Fruit fly (Drosophila melanogaster) whole organism, embryonic: ENCODE results near the gene Cyp4d14.

Experiments used
- Antp ChIP-seq: fragments of 200-800 bp; sonication (Bioruptor generic); optimal IDR thresholded peaks from 3 replicates; lab custom pipeline; 2016; ENCODE audit warnings: missing biosample characterization, missing genetic modification characterization
- CG10274 ChIP-seq: fragments of 200-800 bp; sonication (Bioruptor generic); optimal IDR thresholded peaks from 3 replicates; lab custom pipeline; 2017; ENCODE audit warnings: missing biosample characterization, mild to moderate bottlenecking, missing genetic modification characterization
- CG10543 ChIP-seq: fragments of 200-800 bp; sonication (Bioruptor generic); optimal IDR thresholded peaks from 3 replicates; lab custom pipeline; 2017; ENCODE audit warnings: missing biosample characterization, mild to moderate bottlenecking, missing genetic modification characterization, moderate library complexity
- CG10979 ChIP-seq: fragments of 200-800 bp; sonication (Bioruptor generic); optimal IDR thresholded peaks from 2 replicates; lab custom pipeline; 2018; ENCODE audit warnings: missing biosample characterization, mild to moderate bottlenecking, missing genetic modification characterization, moderate library complexity
- CG11695 ChIP-seq: fragments of 200-800 bp; sonication (Bioruptor generic); IDR thresholded peaks from 3 replicates; pipeline ENCODE4 v1.3.6; 2022; ENCODE audit warnings: missing biosample characterization, missing genetic modification characterization
- CG12104 ChIP-seq: fragments of 200-800 bp; sonication (Bioruptor generic); optimal IDR thresholded peaks from 3 replicates; lab custom pipeline; 2016; ENCODE audit warnings: missing biosample characterization, missing genetic modification characterization
- CG12942 ChIP-seq: fragments of 200-800 bp; sonication (Bioruptor generic); optimal IDR thresholded peaks from 3 replicates; lab custom pipeline; 2016; ENCODE audit warnings: missing biosample characterization, missing genetic modification characterization
- CG1529 ChIP-seq: fragments of 200-800 bp; sonication (Bioruptor generic); optimal IDR thresholded peaks from 3 replicates; lab custom pipeline; 2018; ENCODE audit warnings: missing biosample characterization, missing genetic modification characterization
- CG1602 ChIP-seq: fragments of 200-800 bp; sonication (Bioruptor generic); optimal IDR thresholded peaks from 3 replicates; lab custom pipeline; 2016; ENCODE audit warnings: missing biosample characterization, missing genetic modification characterization
- CG17802 ChIP-seq: fragments of 200-800 bp; sonication (Bioruptor generic); optimal IDR thresholded peaks from 2 replicates; lab custom pipeline; 2018; ENCODE audit warnings: missing biosample characterization, mild to moderate bottlenecking, missing genetic modification characterization, moderate library complexity
- CG18764 ChIP-seq: fragments of 200-800 bp; sonication (Bioruptor generic); optimal IDR thresholded peaks from 3 replicates; lab custom pipeline; 2016; ENCODE audit warnings: missing biosample characterization, missing genetic modification characterization
- CG30020 ChIP-seq: fragments of 200-800 bp; optimal IDR thresholded peaks from 2 replicates; lab custom pipeline; 2019; ENCODE audit warnings: missing biosample characterization, mild to moderate bottlenecking, missing genetic modification characterization, moderate library complexity
- CG34376 ChIP-seq: fragments of 200-800 bp; sonication (Bioruptor generic); optimal IDR thresholded peaks from 2 replicates; lab custom pipeline; 2018; ENCODE audit warnings: missing biosample characterization, mild to moderate bottlenecking, missing genetic modification characterization
- CG34422 ChIP-seq: fragments of 200-800 bp; sonication (Bioruptor generic); IDR thresholded peaks from 3 replicates; pipeline ENCODE4 v1.3.6; 2022; ENCODE audit warnings: missing biosample characterization, missing genetic modification characterization
- CG6654 ChIP-seq: fragments of 200-800 bp; sonication (Bioruptor generic); optimal IDR thresholded peaks from 2 replicates; lab custom pipeline; 2017; ENCODE audit warnings: missing biosample characterization, mild to moderate bottlenecking, missing genetic modification characterization
- CG7556 ChIP-seq: fragments of 200-800 bp; sonication (Bioruptor generic); optimal IDR thresholded peaks from 2 replicates; lab custom pipeline; 2017; ENCODE audit warnings: missing biosample characterization, mild to moderate bottlenecking, missing genetic modification characterization
- Doc3 ChIP-seq: fragments of 200-800 bp; sonication (Bioruptor generic); IDR thresholded peaks from 3 replicates; pipeline ENCODE4 v1.3.6; 2022; ENCODE audit warnings: missing biosample characterization, missing genetic modification characterization; ENCODE audit not compliant: partially characterized antibody
- GATAe ChIP-seq: fragments of 200-800 bp; sonication (Bioruptor generic); conservative IDR thresholded peaks from 2 replicates; pipeline ENCODE4 v1.3.6; 2022; ENCODE audit warnings: missing biosample characterization, missing genetic modification characterization
- Hey ChIP-seq: fragments of 200-800 bp; sonication (Bioruptor generic); optimal IDR thresholded peaks from 3 replicates; lab custom pipeline; 2018; ENCODE audit warnings: missing biosample characterization, mild to moderate bottlenecking, missing genetic modification characterization
- Hr78 ChIP-seq, 2 experiments: fragments of 200-800 bp in 1 of 2; fragments of >200 bp in 1 of 2; sonication (Bioruptor generic) in 1 of 2; optimal IDR thresholded peaks; 2 replicates each; lab custom pipeline; 2017 to 2019; ENCODE audit warnings: missing biosample characterization in 2 of 2, missing genetic modification characterization in 2 of 2, mild to moderate bottlenecking in 1 of 2, moderate library complexity in 1 of 2
- MESR4 ChIP-seq: fragments of 200-800 bp; sonication (Bioruptor generic); optimal IDR thresholded peaks from 2 replicates; lab custom pipeline; 2018; ENCODE audit warnings: missing biosample characterization, mild to moderate bottlenecking, missing genetic modification characterization, moderate library complexity
- Meics ChIP-seq: fragments of 200-800 bp; sonication (Bioruptor generic); optimal IDR thresholded peaks from 2 replicates; lab custom pipeline; 2017; ENCODE audit warnings: missing biosample characterization, mild to moderate bottlenecking, missing genetic modification characterization
- NC2α ChIP-seq: fragments of 200-800 bp; sonication (Bioruptor generic); optimal IDR thresholded peaks from 2 replicates; lab custom pipeline; 2016; ENCODE audit warnings: missing biosample characterization, missing genetic modification characterization
- Oaz ChIP-seq: fragments of 200-800 bp; sonication (Bioruptor generic); IDR thresholded peaks from 2 replicates; pipeline ENCODE4 v1.3.6; 2022; ENCODE audit warnings: missing biosample characterization, missing genetic modification characterization
- Rx ChIP-seq: fragments of 200-800 bp; sonication (Bioruptor generic); IDR thresholded peaks from 2 replicates; pipeline ENCODE4 v1.3.6; 2022; ENCODE audit warnings: missing biosample characterization, missing genetic modification characterization
- Vsx1 ChIP-seq: fragments of 200-800 bp; sonication (Bioruptor generic); optimal IDR thresholded peaks from 2 replicates; lab custom pipeline; 2017; ENCODE audit warnings: missing biosample characterization, mild to moderate bottlenecking, missing genetic modification characterization, missing genetic modification reagents
- chif ChIP-seq, 2 experiments: fragments of 200-800 bp; sonication (Bioruptor generic); optimal IDR thresholded peaks; 3 replicates each; lab custom pipeline; 2016; ENCODE audit warnings: missing biosample characterization in 2 of 2, missing genetic modification characterization in 2 of 2
- chinmo ChIP-seq: fragments of 200-800 bp; sonication (Bioruptor generic); IDR thresholded peaks from 4 replicates; pipeline ENCODE4 v1.3.6; 2022; ENCODE audit warnings: missing biosample characterization, missing genetic modification characterization; ENCODE audit not compliant: partially characterized antibody
- cwo ChIP-seq: fragments of 200-800 bp; sonication (Bioruptor generic); optimal IDR thresholded peaks from 3 replicates; lab custom pipeline; 2017; ENCODE audit warnings: missing biosample characterization, missing genetic modification characterization, mild to moderate bottlenecking, moderate library complexity, missing genetic modification reagents
- dan ChIP-seq: fragments of 200-800 bp; sonication (Bioruptor generic); IDR thresholded peaks from 2 replicates; pipeline ENCODE4 v1.3.6; 2022; ENCODE audit warnings: missing biosample characterization, missing genetic modification characterization
- dm ChIP-seq: fragments of 200-800 bp; sonication (Bioruptor generic); optimal IDR thresholded peaks from 3 replicates; lab custom pipeline; 2016; ENCODE audit warnings: missing biosample characterization, missing genetic modification characterization
- dpn ChIP-seq, 2 experiments: fragments of 200-800 bp; sonication (Bioruptor generic); optimal IDR thresholded peaks; 3 replicates each; lab custom pipeline; 2016; ENCODE audit warnings: missing biosample characterization in 2 of 2, missing genetic modification characterization in 2 of 2
- exex ChIP-seq: fragments of 200-800 bp; sonication (Bioruptor generic); optimal IDR thresholded peaks from 4 replicates; lab custom pipeline; 2018; ENCODE audit warnings: missing biosample characterization, mild to moderate bottlenecking, missing genetic modification characterization, moderate library complexity
- fd96Cb ChIP-seq: fragments of 200-800 bp; sonication (Bioruptor generic); optimal IDR thresholded peaks from 2 replicates; lab custom pipeline; 2018; ENCODE audit warnings: missing biosample characterization, mild to moderate bottlenecking, missing genetic modification characterization, moderate library complexity
- gem ChIP-seq: fragments of 200-800 bp; sonication (Bioruptor generic); optimal IDR thresholded peaks from 2 replicates; lab custom pipeline; 2019; ENCODE audit warnings: missing biosample characterization, mild to moderate bottlenecking, missing genetic modification characterization, moderate library complexity
- hb ChIP-seq: fragments of 200-800 bp; sonication (Bioruptor generic); IDR thresholded peaks from 3 replicates; pipeline ENCODE4 v1.3.6; 2022; ENCODE audit warnings: missing biosample characterization, missing genetic modification characterization; ENCODE audit not compliant: partially characterized antibody
- lov ChIP-seq, 2 experiments: fragments of 200-800 bp in 1 of 2; fragments of >200 bp in 1 of 2; sonication (Bioruptor generic) in 1 of 2; IDR thresholded peaks in 1 of 2; optimal IDR thresholded peaks in 1 of 2; 2 replicates in 1 of 2; 3 replicates in 1 of 2; pipeline versions ENCODE4 v1.3.6 to Lab custom; 2017 to 2022; ENCODE audit warnings: missing biosample characterization in 1 of 2, missing genetic modification characterization in 1 of 2
- mirr ChIP-seq: fragments of 200-800 bp; sonication (Bioruptor generic); optimal IDR thresholded peaks from 3 replicates; lab custom pipeline; 2018; ENCODE audit warnings: missing biosample characterization, mild to moderate bottlenecking, missing genetic modification characterization
- otp ChIP-seq: fragments of 200-800 bp; sonication (Bioruptor generic); IDR thresholded peaks from 3 replicates; pipeline ENCODE4, ENCODE4 v1.3.6; 2022; ENCODE audit warnings: missing biosample characterization, missing genetic modification characterization
- pfk ChIP-seq: fragments of 200-800 bp; sonication (Bioruptor generic); optimal IDR thresholded peaks from 2 replicates; lab custom pipeline; 2018; ENCODE audit warnings: missing biosample characterization, mild to moderate bottlenecking, missing genetic modification characterization, moderate library complexity
- phol ChIP-seq: fragments of 200-800 bp; sonication (Bioruptor generic); optimal IDR thresholded peaks from 3 replicates; lab custom pipeline; 2018; ENCODE audit warnings: missing biosample characterization, mild to moderate bottlenecking, missing genetic modification characterization, moderate library complexity
- pum ChIP-seq: fragments of 200-800 bp; sonication (Bioruptor generic); optimal IDR thresholded peaks from 2 replicates; lab custom pipeline; 2016; ENCODE audit warnings: missing biosample characterization, missing genetic modification characterization
- sd ChIP-seq: fragments of 200-800 bp; sonication (Bioruptor generic); optimal IDR thresholded peaks from 3 replicates; lab custom pipeline; 2018; ENCODE audit warnings: missing biosample characterization, mild to moderate bottlenecking, missing genetic modification characterization, moderate library complexity
- slbo ChIP-seq: fragments of 200-800 bp; sonication (Bioruptor generic); IDR thresholded peaks from 2 replicates; pipeline ENCODE4 v1.3.6; 2022; ENCODE audit warnings: missing biosample characterization, missing genetic modification characterization
- sqz ChIP-seq: fragments of 200-800 bp; sonication (Bioruptor generic); optimal IDR thresholded peaks from 3 replicates; lab custom pipeline; 2018; ENCODE audit warnings: missing biosample characterization, mild to moderate bottlenecking, missing genetic modification characterization
- sug ChIP-seq: fragments of 200-800 bp; optimal IDR thresholded peaks from 2 replicates; lab custom pipeline; 2019; ENCODE audit warnings: missing biosample characterization, mild to moderate bottlenecking, missing genetic modification characterization, moderate library complexity
- toy ChIP-seq: fragments of 200-800 bp; sonication (Bioruptor generic); IDR thresholded peaks from 2 replicates; pipeline ENCODE4 v1.3.6; 2022; ENCODE audit warnings: missing biosample characterization, missing genetic modification characterization
- vnd ChIP-seq: fragments of 200-800 bp; sonication (Bioruptor generic); IDR thresholded peaks from 3 replicates; pipeline ENCODE4 v1.3.6; 2022; ENCODE audit warnings: missing biosample characterization, missing genetic modification characterization; ENCODE audit not compliant: partially characterized antibody
- zf30C ChIP-seq: fragments of 200-800 bp; sonication (Bioruptor generic); optimal IDR thresholded peaks from 3 replicates; lab custom pipeline; 2018; ENCODE audit warnings: missing biosample characterization, mild to moderate bottlenecking, missing genetic modification characterization

Cyp4d14 gene

dm6 chrX:2199303-2199702, 24.2 kb upstream of the Cyp4d14 start:
- TF ChIP-seq chif (GFP tag; optimal IDR thresholded peaks at IDR 0.05; lab: Kevin White, UChicago) = no peak
- TF ChIP-seq Antp = no peak
- no peak for TF ChIP-seq CG17802 (tag; lab: Kevin White, UChicago)
- peak; percentile 90 for TF ChIP-seq CG34376 (GFP tag; lab: Kevin White, UChicago)
- TF ChIP-seq Oaz (GFP tag; lab: Robert Waterston, UW) = no peak
- TF ChIP-seq sd (tag; lab: Kevin White, UChicago) = peak; percentile 85
- TF ChIP-seq Vsx1 (GFP tag; lab: Kevin White, UChicago) = peak; percentile 93
- no peak for TF ChIP-seq sqz
- TF ChIP-seq otp = 0 out of 3 replicates have a peak, but pooled peaks have one; percentile 42
- TF ChIP-seq sug (tag; lab: Kevin White, UChicago) = peak; percentile 93
- no peak for TF ChIP-seq CG1602
- no peak for TF ChIP-seq zf30C (GFP tag; lab: Kevin White, UChicago)
- TF ChIP-seq CG10274 (GFP tag; lab: Kevin White, UChicago) = no peak
- peak; percentile 62 for TF ChIP-seq Hey (tag; lab: Kevin White, UChicago)
- TF ChIP-seq CG11695 (GFP tag; lab: Robert Waterston, UW) = no peak
- no peak for TF ChIP-seq lov (optimal IDR thresholded peaks at IDR 0.05; lab: Kevin White, UChicago)
- no peak for TF ChIP-seq lov (GFP tag; IDR thresholded peaks at IDR 0.05; lab: Robert Waterston, UW)
- TF ChIP-seq exex (tag; lab: Kevin White, UChicago) = peak; percentile 99
- no peak for TF ChIP-seq Doc3 (GFP tag; lab: Robert Waterston, UW)
- no peak for TF ChIP-seq hb (GFP tag; lab: Robert Waterston, UW)
- TF ChIP-seq toy (GFP tag; lab: Robert Waterston, UW) = no peak
- TF ChIP-seq Rx (GFP tag; lab: Robert Waterston, UW) = no peak
- no peak for TF ChIP-seq CG10979 (tag; lab: Kevin White, UChicago)
- peak; percentile 16 for TF ChIP-seq mirr (GFP tag; lab: Kevin White, UChicago)
- TF ChIP-seq vnd = peak; percentile 46; the same call in 1 of the 3 replicates
- TF ChIP-seq dm = no peak
- no peak for TF ChIP-seq CG1529
- TF ChIP-seq dan (GFP tag; lab: Robert Waterston, UW) = no peak
- TF ChIP-seq pum = no peak
- TF ChIP-seq slbo (GFP tag; lab: Robert Waterston, UW) = no peak
- no peak for TF ChIP-seq MESR4 (GFP tag; lab: Kevin White, UChicago)
- peak in 1 of 2 experiments; percentile 10 for TF ChIP-seq Hr78 (GFP tag; optimal IDR thresholded peaks at IDR 0.05; lab: Kevin White, UChicago)
- TF ChIP-seq GATAe (GFP tag; lab: Robert Waterston, UW) = peak; percentile 80; the same call in 1 of the 2 replicates
- no peak for TF ChIP-seq phol (tag; lab: Kevin White, UChicago)
- no peak for TF ChIP-seq CG12104 (GFP tag; lab: Kevin White, UChicago)
- TF ChIP-seq CG7556 = no peak
- no peak for TF ChIP-seq Meics (GFP tag; lab: Kevin White, UChicago)
- TF ChIP-seq NC2α (GFP tag; lab: Kevin White, UChicago) = no peak
- no peak for TF ChIP-seq pfk
- TF ChIP-seq CG12942 = no peak
- peak; percentile 33 for TF ChIP-seq gem
- peak; percentile 49 for TF ChIP-seq CG10543 (GFP tag; lab: Kevin White, UChicago)
- no peak for TF ChIP-seq CG6654
- no peak for TF ChIP-seq CG34422 (GFP tag; lab: Robert Waterston, UW)
- TF ChIP-seq fd96Cb (tag; lab: Kevin White, UChicago) = no peak
- peak; percentile 75; the same call in 1 of the 4 replicates for TF ChIP-seq chinmo (GFP tag; lab: Robert Waterston, UW)
- TF ChIP-seq dpn (GFP tag; optimal IDR thresholded peaks at IDR 0.05; lab: Kevin White, UChicago) = no peak
- no peak for TF ChIP-seq CG18764 (GFP tag; lab: Kevin White, UChicago)
- no peak for TF ChIP-seq CG30020 (tag; lab: Kevin White, UChicago)
- no peak for TF ChIP-seq cwo
